Worm (Caenorhabditis elegans) whole organism, early embryonic: ENCODE results near the gene T24H10.4.

Source experiments
- ama-1 ChIP-seq: fragments of 150-350 bp; optimal IDR thresholded peaks from 2 replicates; lab custom pipeline; 2014
- flt-1 ChIP-seq: fragments of 200-800 bp; sonication (Bioruptor generic); IDR thresholded peaks from 2 replicates; pipeline ENCODE4 v1.3.6; 2022; ENCODE audit warnings: missing genetic modification characterization, missing compliant biosample characterization
- hmbx-1 ChIP-seq: sonication (generic microtip); optimal IDR thresholded peaks from 2 replicates; lab custom pipeline; 2016; ENCODE audit warnings: mild to moderate bottlenecking, missing genetic modification characterization, missing compliant biosample characterization
- hmg-4 ChIP-seq: fragments of 200-800 bp; sonication (Bioruptor generic); optimal IDR thresholded peaks from 2 replicates; lab custom pipeline; 2018; ENCODE audit warnings: mild to moderate bottlenecking, missing genetic modification characterization, missing compliant biosample characterization

DNA sequence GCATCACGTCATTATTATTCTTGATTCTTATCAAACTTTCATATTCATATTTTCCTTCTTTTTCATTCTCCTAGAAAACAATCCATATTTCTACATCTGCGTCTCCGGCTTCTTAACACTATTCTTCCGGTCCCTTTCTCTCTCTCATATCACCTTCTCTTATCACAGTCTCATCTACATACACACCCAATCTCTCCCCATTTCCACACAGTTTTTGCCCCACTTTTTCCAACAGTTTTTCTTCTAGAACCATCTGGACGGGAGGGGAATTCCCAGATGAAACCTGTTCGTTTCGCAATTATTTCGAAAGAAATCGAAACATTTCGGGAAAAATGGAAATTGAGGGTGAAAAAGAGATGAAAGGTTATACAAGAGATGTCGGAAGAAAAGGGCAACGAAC is 18.8 kb downstream of the T24H10.4 start:
- TF ChIP-seq hmbx-1 (tag; lab: Kevin White, UChicago) (no peak), flt-1 (no peak), hmg-4 (no peak), ama-1 (lab: Kevin White, UChicago) (no peak)
